Worm (Caenorhabditis elegans) whole organism, L4/young adult: ENCODE results near the gene C54G7.1.

Source experiments
- W03F9.2 ChIP-seq: fragments of 150-350 bp; optimal IDR thresholded peaks from 2 replicates; lab custom pipeline; 2014; ENCODE audit warnings: missing biosample characterization, missing genetic modification characterization
- dao-5 ChIP-seq: sonication (generic microtip); optimal IDR thresholded peaks from 2 replicates; lab custom pipeline; 2016; ENCODE audit warnings: missing genotype, missing genetic modification characterization, moderate library complexity, missing compliant biosample characterization
- him-1 ChIP-seq: sonication (generic microtip); optimal IDR thresholded peaks from 2 replicates; lab custom pipeline; 2016; ENCODE audit warnings: missing genotype, missing genetic modification reagents, missing genetic modification characterization, missing compliant biosample characterization

Gene C54G7.1

DNA sequence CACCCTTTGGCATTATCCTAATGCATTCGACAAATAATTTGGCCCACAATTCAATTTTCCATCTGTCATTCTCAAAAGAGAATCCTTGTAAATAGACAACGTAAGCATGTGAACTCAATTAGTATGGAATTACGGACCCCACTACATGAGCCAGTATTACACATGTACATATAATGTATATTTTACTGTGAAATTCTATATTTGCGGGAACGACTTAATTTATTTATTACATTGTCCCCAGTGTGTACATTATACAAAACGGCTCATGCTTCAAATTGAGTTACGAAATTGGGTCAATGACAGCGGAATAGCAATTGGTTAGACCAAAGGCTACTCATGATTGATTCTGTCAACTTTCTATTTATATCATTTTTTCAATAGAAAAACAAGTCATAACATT is 24.2 kb upstream of the C54G7.1 start:
- TF ChIP-seq him-1 = no peak
- no peak for TF ChIP-seq dao-5
- TF ChIP-seq W03F9.2 (tag; lab: Kevin White, UChicago) = no peak

DNA sequence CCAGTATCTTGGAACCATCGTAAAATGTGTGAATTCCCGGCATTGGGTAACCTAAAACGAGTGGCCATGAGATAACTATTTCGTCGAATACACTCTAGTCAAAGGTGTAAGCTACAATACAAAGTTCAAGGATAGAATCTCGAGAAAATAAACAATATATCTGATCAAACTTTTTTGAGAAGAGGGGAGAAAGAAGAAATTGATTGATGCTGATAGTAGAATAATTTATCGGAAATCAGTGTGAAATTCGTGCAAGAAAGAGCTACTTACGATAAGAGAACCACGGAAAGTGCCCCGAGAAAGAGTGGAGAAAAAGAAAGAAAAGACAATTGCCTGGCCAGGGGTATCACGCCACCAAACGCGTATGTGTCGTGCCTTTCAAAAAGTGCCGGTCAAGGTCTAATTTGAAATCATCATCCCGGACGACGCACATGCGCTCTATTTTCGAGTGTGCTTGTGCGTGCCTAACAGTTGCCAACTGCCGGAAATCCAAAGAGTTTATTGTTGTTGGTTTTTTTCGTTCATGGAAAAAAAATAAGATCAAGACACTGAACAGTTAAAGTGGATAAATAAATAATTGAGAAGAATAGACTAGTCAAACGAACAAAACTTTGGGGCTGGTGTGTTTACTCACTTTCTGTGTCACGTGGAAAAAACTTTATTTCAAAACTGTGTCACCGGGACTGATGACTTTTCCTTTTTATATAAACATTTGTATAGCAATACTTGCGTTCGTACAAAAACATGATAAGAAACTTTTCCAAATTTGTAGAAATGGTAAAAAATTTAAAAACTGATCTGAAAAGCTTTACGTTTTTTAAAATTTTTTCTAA is 20.8 kb upstream of the C54G7.1 start, which contains the start of gene mboa-3:
Gene mboa-3 (minus strand): TSS at position 51 of the 833 bp plus-strand sequence.
- TF ChIP-seq W03F9.2 (tag; lab: Kevin White, UChicago) (no peak), dao-5 (no peak), him-1 (no peak)

DNA sequence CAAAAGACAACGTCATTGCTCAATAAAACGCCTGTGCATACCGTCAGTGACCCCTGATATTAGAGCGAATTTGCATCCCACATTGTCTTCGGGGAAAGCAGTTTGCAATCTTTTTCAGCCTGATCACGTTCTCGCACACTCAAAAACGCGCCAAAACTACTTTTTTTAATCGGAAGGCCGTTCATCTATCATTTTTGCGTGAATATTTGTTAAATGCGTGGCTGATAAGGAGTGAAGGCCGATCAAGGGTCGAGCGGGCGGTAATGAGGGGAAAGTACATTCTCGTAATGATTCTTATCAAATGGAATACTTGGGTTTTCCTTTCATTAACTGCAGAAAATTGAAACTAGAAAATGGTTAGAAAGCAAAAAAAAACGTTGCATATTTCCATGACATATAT is 19.5 kb upstream of the C54G7.1 start:
- no peak for TF ChIP-seq dao-5
- no peak for TF ChIP-seq W03F9.2 (tag; lab: Kevin White, UChicago)
- no peak for TF ChIP-seq him-1

DNA sequence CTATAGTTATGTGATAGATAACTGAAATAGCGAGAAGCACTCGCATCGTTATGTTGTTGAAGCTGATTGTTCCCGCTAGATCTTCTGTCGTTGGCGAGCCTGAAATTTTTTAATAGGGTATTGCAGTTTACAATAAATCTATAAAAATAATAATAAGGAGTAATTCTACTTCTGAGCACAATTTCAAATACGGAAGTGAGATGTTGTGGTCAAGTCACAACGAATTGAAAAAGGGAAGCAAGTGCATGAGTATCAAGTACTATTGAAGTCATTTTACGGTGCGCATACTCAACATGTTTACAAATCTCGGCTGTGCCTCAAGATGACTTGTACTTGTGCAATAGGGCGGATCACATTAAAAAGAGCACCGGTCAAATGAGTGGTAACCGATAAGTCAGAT is 5.3 kb upstream of the C54G7.1 start, which contains the start of gene lgx-1:
Gene lgx-1 (minus strand): TSS at position 101 of the 400 bp plus-strand sequence.
- no peak for TF ChIP-seq him-1
- no peak for TF ChIP-seq W03F9.2 (tag; lab: Kevin White, UChicago)
- no peak for TF ChIP-seq dao-5

DNA sequence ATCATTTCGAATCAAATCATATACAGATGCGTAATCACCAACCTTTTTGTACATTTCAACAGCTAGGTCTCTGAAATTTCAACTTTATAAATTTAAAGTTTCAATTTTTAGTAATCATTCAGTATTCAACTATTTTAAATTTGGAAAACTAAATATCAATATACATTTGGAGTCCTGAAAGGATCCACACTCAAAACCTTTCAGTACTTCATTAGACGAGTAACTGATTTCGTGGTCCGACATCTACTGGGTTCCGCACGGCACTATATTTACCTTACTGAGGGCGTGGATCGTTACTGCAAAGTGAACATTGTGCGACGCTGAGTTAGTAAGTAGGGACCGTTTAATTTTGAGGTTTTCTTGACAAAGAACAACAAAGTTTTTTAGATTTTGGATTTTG is 4.1 kb downstream of the C54G7.1 start:
- TF ChIP-seq dao-5 = no peak
- TF ChIP-seq him-1 = no peak
- no peak for TF ChIP-seq W03F9.2 (tag; lab: Kevin White, UChicago)

DNA sequence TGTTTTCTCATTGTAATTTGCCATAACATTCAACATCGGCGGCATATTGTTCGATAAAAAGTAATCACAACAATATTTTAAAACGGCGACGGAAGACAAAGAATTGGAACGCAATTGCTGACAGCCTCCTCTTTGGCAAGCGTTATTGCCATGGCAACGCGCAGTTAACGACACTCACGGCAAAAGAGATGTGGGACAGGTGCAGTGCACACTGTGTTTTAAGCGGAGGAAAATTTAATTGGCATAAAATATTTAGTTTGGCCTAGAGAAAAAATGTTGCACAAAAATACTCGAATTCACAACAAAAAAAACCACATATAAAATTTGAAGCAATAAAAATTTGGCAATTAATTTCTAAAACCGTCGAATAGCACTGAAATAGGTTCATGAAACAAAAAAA is 8.9 kb downstream of the C54G7.1 start, which contains the start of gene ifta-1:
Gene ifta-1 (minus strand): TSS at position 101 of the 400 bp plus-strand sequence.
- TF ChIP-seq W03F9.2 (tag; lab: Kevin White, UChicago) (no peak), him-1 (no peak), dao-5 (no peak)

DNA sequence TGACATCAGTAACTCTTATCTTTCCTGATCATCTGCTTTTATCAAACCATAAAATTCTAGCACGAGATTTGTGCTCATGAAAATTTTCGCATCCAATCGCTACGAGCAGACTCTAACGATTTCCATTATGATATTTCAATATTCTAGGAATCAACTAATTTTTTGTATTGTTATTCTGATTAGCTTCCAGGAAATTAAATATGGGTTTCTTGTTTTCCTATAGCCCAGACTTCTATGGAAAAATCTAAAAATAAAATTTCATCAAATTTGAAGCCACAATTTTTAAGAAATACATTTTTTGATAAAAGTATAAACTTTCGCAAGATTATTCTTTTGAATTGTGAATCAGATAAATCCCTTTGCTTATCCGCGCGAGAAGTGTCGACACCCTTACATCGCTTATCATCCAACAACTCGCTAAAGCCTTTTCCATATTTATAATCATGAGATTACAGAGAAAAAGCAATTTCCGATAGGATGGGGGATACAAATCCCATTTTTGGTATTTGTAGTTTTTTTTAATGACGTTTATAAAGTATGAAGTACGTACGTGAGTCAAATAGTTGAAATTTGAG is 11.4 kb downstream of the C54G7.1 start:
- no peak for TF ChIP-seq W03F9.2 (tag; lab: Kevin White, UChicago)
- TF ChIP-seq dao-5 = no peak
- no peak for TF ChIP-seq him-1

DNA sequence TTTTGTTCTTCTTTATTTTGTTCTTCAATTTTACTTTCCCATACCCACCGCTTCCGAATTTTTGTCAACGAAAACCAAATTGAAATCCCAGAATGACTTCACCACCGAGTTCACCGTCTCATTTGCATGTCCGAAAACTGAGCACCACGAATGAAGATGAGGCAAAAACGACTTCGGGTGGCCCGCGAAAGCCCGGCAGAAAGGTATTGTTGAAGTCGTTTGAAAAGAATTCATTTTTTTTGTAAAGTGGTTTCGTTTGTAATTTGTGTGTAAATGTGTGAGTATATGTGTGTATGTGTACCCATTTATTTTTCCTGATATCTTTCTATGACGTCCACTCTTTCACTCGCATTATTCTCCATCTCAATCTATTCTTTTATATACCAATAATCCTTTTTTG is 14.2 kb downstream of the C54G7.1 start, which contains the start of gene C38C5.1:
Gene C38C5.1 (plus strand): TSS at position 90 of the 400 bp plus-strand sequence.
- TF ChIP-seq dao-5 (no peak), W03F9.2 (tag; lab: Kevin White, UChicago) (no peak), him-1 (no peak)

DNA sequence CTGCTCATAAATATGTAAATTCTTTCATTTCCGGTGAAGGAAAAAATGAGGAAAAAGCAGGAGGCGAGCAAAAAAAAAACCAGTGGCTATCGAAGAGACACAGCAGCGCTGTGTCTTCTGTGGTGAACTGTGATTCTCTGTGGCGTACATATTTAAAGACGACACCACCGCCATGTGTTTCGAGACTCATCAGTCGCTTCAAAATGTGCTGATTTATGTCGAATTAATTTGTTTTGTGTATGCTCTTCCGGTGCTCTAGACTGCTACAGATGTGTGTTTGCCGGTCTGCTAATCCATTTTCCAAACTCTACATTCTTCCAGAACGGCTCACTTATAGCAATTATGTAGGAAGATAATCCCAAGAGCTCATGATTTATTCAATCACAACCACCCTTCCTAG is 21.7 kb downstream of the C54G7.1 start:
- TF ChIP-seq him-1 = no peak
- TF ChIP-seq dao-5 = no peak
- no peak for TF ChIP-seq W03F9.2 (tag; lab: Kevin White, UChicago)

DNA sequence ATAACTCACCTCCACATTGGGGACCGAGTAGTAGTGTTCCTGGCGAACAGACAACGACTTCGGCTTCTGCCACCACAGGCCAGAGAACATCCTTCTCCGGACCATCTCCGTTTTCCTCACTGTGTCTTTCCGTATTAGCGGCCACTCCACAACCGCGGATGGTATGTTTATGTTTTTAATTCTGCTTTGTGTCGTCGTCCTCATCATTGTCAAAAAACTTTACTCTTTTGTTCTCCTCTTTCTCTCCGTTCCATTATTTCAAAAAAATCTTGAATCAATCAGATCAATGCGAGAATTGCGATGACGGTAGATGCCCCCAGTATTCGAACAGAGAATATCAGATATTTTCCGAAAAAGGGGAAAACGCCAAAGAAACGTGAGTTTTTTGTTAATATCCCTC is 23.7 kb downstream of the C54G7.1 start, which contains the start of gene mec-2:
Gene mec-2 (plus strand): TSS at position 301 of the 400 bp plus-strand sequence.
- no peak for TF ChIP-seq him-1
- no peak for TF ChIP-seq W03F9.2 (tag; lab: Kevin White, UChicago)
- no peak for TF ChIP-seq dao-5

DNA sequence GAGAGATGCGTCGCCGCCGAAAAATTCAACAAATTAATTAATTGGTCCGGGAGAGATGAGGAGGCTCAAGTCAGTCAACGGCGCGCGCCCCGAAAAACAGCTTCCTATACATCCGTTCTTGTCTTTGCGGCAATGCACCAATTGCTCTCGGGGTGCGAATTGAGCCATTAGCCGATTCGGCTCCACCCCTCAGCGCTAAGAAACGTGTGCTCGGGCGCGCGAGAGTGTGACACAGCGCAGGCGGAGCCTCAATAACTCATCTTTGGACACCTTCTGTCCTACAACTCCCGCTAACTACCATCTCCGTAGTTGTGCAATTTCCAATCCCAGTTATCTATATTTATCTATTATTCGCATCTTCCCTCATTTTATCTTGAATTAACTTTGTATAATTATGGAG is 28.9 kb downstream of the C54G7.1 start:
- TF ChIP-seq dao-5 (no peak), W03F9.2 (tag; lab: Kevin White, UChicago) (no peak), him-1 (no peak)

DNA sequence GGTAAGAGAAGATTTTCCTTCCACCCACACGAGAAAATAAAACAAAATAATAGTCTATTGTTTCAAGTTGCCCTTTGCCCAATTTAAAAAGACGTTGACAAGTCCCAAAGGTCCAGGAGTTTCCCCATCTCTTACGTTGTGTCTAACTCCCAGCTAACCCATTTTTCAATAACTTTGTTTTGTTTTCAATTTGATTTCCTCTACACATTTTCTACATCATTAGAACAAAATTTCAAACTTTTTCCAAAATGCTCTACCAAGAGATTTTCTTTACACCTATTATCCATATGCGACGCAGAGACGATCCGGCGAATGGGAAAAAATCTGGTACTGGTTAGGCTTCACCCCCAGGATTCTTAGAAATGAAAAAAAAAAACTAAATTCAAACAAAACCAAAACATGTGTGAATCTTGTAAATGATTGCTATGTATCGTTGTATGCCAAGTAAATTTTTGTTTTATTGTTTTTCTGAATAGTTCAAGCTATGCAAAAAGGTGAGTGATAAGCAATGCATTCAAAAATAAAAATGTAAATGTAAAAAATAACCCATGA is 36.0 kb downstream of the C54G7.1 start:
- TF ChIP-seq him-1 (no peak), W03F9.2 (tag; lab: Kevin White, UChicago) (no peak), dao-5 (no peak)

DNA sequence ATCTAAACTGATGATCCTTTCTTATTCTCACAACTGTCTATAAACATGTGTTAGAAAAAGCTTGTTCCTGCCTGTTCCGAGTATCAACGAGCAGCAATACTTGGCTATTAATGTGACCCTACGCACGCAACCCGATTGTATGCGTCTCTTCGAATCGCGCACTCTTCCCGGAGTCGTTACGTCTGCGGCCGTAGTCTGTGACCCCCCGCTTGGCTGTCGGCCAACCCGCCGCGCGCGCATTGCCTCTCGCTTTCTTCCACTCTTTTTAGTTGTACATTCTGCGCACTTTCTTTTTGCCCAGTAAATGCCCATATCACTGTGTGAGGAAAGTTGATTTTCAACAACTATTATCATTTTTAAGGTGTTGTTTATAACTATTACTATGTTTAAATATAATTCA is 48.1 kb downstream of the C54G7.1 start:
- no peak for TF ChIP-seq him-1
- TF ChIP-seq W03F9.2 (tag; lab: Kevin White, UChicago) = no peak
- no peak for TF ChIP-seq dao-5

DNA sequence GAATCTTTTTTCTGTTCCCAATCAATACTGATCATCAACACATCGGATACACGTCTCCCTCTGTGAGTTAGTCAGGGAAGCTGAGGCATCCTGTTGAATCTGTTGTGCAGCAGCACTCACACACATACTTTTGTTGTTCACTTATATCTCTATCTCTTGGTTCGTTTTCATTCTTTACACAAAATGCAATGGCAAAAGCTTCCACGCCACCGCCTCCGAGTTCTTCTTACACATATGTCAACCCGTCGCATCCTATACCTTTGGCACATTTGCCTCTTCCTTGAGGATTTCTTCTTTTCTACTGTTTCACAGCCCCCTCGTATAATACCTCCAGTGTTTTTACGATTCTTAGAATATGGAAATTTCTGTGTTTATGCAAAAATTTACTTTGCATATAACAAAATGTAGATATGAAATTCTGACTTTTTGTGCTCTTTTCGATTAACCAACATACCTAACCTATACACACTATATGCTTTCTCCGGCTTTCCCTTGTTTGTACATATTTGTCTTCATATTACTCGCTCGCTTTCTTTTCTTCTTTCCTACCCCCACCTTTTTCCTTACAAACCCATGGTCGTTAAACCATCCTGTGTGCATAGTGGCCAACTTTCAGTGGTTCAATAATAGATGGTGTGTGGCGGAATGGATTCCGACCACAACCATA is 48.9 kb downstream of the C54G7.1 start, which contains the start of gene unc-97:
Gene unc-97 (plus strand): TSS at position 617 of the 667 bp plus-strand sequence.
- TF ChIP-seq him-1 (no peak), dao-5 (no peak), W03F9.2 (tag; lab: Kevin White, UChicago) (no peak)
